Fruit fly (Drosophila melanogaster) ovary, adult (tissue): ENCODE measurements around the gene CG11596.

Source experiments
- CG17801 ChIP-seq: fragments of 200-800 bp; optimal IDR thresholded peaks from 2 replicates; lab custom pipeline; 2019; ENCODE audit warnings: missing biosample characterization, mild to moderate bottlenecking, missing genetic modification characterization, moderate library complexity; ENCODE audit not compliant: partially characterized antibody

The CG11596 gene

dm6 chrX:1927473-1928306 is at the start of gene CG11596:
CG11596 (plus strand) TSS chrX:1927683.
- TF ChIP-seq CG17801, result peak; percentile 6

dm6 chrX:1879606-1880110 is 47.8 kb upstream of the CG11596 start, which contains the start of gene CG14818:
CG14818 (minus strand) TSS chrX:1879774.
- peak; percentile 61 for TF ChIP-seq CG17801

dm6 chrX:1880139-1880556 is 47.3 kb upstream of the CG11596 start, which contains the start of gene Coa8:
Coa8 (plus strand) TSS chrX:1880282.
- peak; percentile 57 for TF ChIP-seq CG17801

- no peak for TF ChIP-seq CG17801
Observed at dm6 chrX:1880779-1881178, 46.7 kb upstream of the CG11596 start.

- TF ChIP-seq CG17801, result peak; percentile 83
Observed at dm6 chrX:1889926-1890325, 37.6 kb upstream of the CG11596 start, which contains the start of the genes trr and mRpL16. trr (minus strand) TSS chrX:1889950. mRpL16 (plus strand) TSS chrX:1890256.

- no peak for TF ChIP-seq CG17801
Observed at dm6 chrX:1893532-1893931, 34.0 kb upstream of the CG11596 start.

dm6 chrX:1897384-1897783 is 30.1 kb upstream of the CG11596 start:
- no peak for TF ChIP-seq CG17801

- no peak for TF ChIP-seq CG17801
Observed at dm6 chrX:1899445-1900085, 27.9 kb upstream of the CG11596 start.

- TF ChIP-seq CG17801, result no peak
Observed at dm6 chrX:1900123-1900818, 27.2 kb upstream of the CG11596 start, which contains the start of gene arm. arm (minus strand) TSS chrX:1900646.

- no peak for TF ChIP-seq CG17801
Observed at dm6 chrX:1901605-1902136, 25.8 kb upstream of the CG11596 start, which contains the start of gene Ldaf1. Ldaf1 (minus strand) TSS chrX:1901911.

dm6 chrX:1903077-1903476 is 24.4 kb upstream of the CG11596 start, which contains the start of gene CG32801:
CG32801 (minus strand) TSS chrX:1903177.
- TF ChIP-seq CG17801, result no peak

dm6 chrX:1903968-1904367 is 23.5 kb upstream of the CG11596 start:
- no peak for TF ChIP-seq CG17801

dm6 chrX:1907727-1908264 is 19.7 kb upstream of the CG11596 start, which contains the start of gene mip130:
mip130 (plus strand) TSS chrX:1908239.
- TF ChIP-seq CG17801, result peak; percentile 39

dm6 chrX:1908757-1909156 is 18.7 kb upstream of the CG11596 start, which contains the start of the genes Edem1 and Rbcn-3B:
Edem1 (minus strand) TSS chrX:1908827.
Rbcn-3B (plus strand) TSS chrX:1908920.
- TF ChIP-seq CG17801, result peak; percentile 63

dm6 chrX:1909533-1909932 is 17.9 kb upstream of the CG11596 start:
- no peak for TF ChIP-seq CG17801
